Fruit fly (Drosophila melanogaster): ENCODE measurements around the gene CG1965.

dm6 chr3R:7090337-7090830 lies 23.2 kb downstream of the CG1965 start:
- TF ChIP-seq CG8478 (optimal IDR thresholded peaks at IDR 0.05) (no peak), CTCF (optimal IDR thresholded peaks at IDR 0.05) (no peak)

All from S2 (cell line).